Fruit fly (Drosophila melanogaster): ENCODE results near the gene lectin-22C.
A peak's percentile ranks its signal among the peaks of the same experiment; 100 is the strongest.

Gene lectin-22C

DNA sequence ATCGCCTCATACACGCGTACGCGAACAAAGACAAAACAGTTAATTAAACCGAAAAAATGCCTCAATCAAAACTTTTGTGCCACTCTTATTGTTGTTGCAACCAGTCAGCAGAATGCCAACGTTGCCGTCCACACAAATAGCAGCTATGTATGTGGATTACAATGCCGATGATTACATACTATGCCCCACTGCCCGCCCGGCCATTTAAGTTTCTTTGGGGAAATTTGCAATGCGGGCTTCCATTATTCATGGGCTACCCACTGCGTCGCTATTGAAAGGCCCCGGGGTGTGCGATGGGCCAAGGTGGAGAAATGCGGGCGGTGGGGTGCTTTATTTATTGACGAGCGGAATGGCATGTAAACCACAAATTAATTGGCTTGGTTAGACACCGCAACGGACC, 47.3 kb upstream of the lectin-22C start (continued):
- TF ChIP-seq pan (optimal IDR thresholded peaks at IDR 0.05) (no peak), pan (GFP tag; optimal IDR thresholded peaks at IDR 0.05 in 1 of 2, IDR thresholded peaks at IDR 0.05 in 1 of 2) (peak in 1 of 2 experiments; percentile 29), Rfx (GFP tag; IDR thresholded peaks at IDR 0.05) (peak; percentile 45; the same call in 1 of the 2 replicates), Nf-YB (GFP tag; optimal IDR thresholded peaks at IDR 0.05) (no peak), CG17912 (GFP tag; optimal IDR thresholded peaks at IDR 0.05) (no peak), Ssrp (tag; optimal IDR thresholded peaks at IDR 0.05) (no peak), CG17361 (GFP tag; IDR thresholded peaks at IDR 0.05) (no peak), wek (GFP tag; optimal IDR thresholded peaks at IDR 0.05) (no peak), CG18476 (GFP tag; optimal IDR thresholded peaks at IDR 0.05) (no peak), CG12942 (GFP tag; optimal IDR thresholded peaks at IDR 0.05) (no peak), CG15269 (tag; optimal IDR thresholded peaks at IDR 0.05) (peak; percentile 3), CG8359 (GFP tag; optimal IDR thresholded peaks at IDR 0.05; ENCODE audit: borderline replicate concordance) (no peak), ase (GFP tag; IDR thresholded peaks at IDR 0.05) (0 out of 3 replicates have a peak, but pooled peaks have one; percentile 6), bbx (GFP tag; IDR thresholded peaks at IDR 0.05; ENCODE audit: partially characterized antibody) (no peak), twi (tag; optimal IDR thresholded peaks at IDR 0.05) (no peak), CG13123 (GFP tag; optimal IDR thresholded peaks at IDR 0.05) (no peak), usp (GFP tag; optimal IDR thresholded peaks at IDR 0.05) (no peak), HLH4C (GFP tag; IDR thresholded peaks at IDR 0.05; ENCODE audit: partially characterized antibody) (no peak), ems (GFP tag; optimal IDR thresholded peaks at IDR 0.05) (no peak), dysf (GFP tag; IDR thresholded peaks at IDR 0.05) (peak; percentile 54; the same call in 1 of the 3 replicates), CG1647 (GFP tag; optimal IDR thresholded peaks at IDR 0.05) (no peak), CG34376 (GFP tag; optimal IDR thresholded peaks at IDR 0.05) (no peak), CG11696 (GFP tag; IDR thresholded peaks at IDR 0.05) (peak; percentile 81), CrebB (tag; optimal IDR thresholded peaks at IDR 0.05) (no peak), Antp (GFP tag; optimal IDR thresholded peaks at IDR 0.05) (no peak), Ada2b (GFP tag; IDR thresholded peaks at IDR 0.05) (peak; percentile 7; the same call in 1 of the 2 replicates), chif (GFP tag; optimal IDR thresholded peaks at IDR 0.05) (no peak), Sox102F (GFP tag; optimal IDR thresholded peaks at IDR 0.05) (peak; percentile 50), seq (GFP tag; IDR thresholded peaks at IDR 0.05) (no peak), CG3838 (GFP tag; optimal IDR thresholded peaks at IDR 0.05) (no peak), CG10209 (GFP tag; optimal IDR thresholded peaks at IDR 0.05) (no peak), chn (GFP tag; optimal IDR thresholded peaks at IDR 0.05) (no peak), CG15601 (tag; optimal IDR thresholded peaks at IDR 0.05) (no peak), esg (GFP tag; conservative IDR thresholded peaks at IDR 0.05) (no peak), tna (GFP tag; IDR thresholded peaks at IDR 0.05; ENCODE audit: partially characterized antibody) (no peak), ttk (GFP tag; IDR thresholded peaks at IDR 0.05) (peak; percentile 39; the same call in 1 of the 2 replicates), CG12769 (tag; optimal IDR thresholded peaks at IDR 0.05) (peak; percentile 32), E2f1 (GFP tag; IDR thresholded peaks at IDR 0.05) (peak; percentile 27; the same call in 1 of the 2 replicates), aop (GFP tag; IDR thresholded peaks at IDR 0.05) (no peak), jing (GFP tag; optimal IDR thresholded peaks at IDR 0.05) (no peak), Jarid2 (GFP tag; optimal IDR thresholded peaks at IDR 0.05) (no peak), Hmr (GFP tag; optimal IDR thresholded peaks at IDR 0.05) (peak; percentile 17), Lim3 (GFP tag; IDR thresholded peaks at IDR 0.05) (no peak), eve (GFP tag; optimal IDR thresholded peaks at IDR 0.05) (no peak), CG13424 (tag; optimal IDR thresholded peaks at IDR 0.05) (no peak), slbo (GFP tag; IDR thresholded peaks at IDR 0.05) (peak; percentile 44; the same call in 1 of the 2 replicates), sisA (GFP tag; IDR thresholded peaks at IDR 0.05) (peak; percentile 14; the same call in 1 of the 2 replicates), Lhr (GFP tag; optimal IDR thresholded peaks at IDR 0.05) (no peak), CG16779 (GFP tag; IDR thresholded peaks at IDR 0.05) (no peak), CG13894 (tag; optimal IDR thresholded peaks at IDR 0.05) (no peak), Blimp-1 (GFP tag; optimal IDR thresholded peaks at IDR 0.05) (no peak)
